Worm (Caenorhabditis elegans): ENCODE measurements around the gene F56D6.18.

ce11 chrIV:3876955-3877354 lies 34.8 kb downstream of the F56D6.18 start:
- TF ChIP-seq ztf-23 (GFP tag; IDR thresholded peaks at IDR 0.05) = no peak
- no peak for TF ChIP-seq cog-1 (tag; optimal IDR thresholded peaks at IDR 0.05)
- no peak for TF ChIP-seq klf-2 (GFP tag; conservative IDR thresholded peaks at IDR 0.05)
- TF ChIP-seq T22C8.4 (GFP tag; IDR thresholded peaks at IDR 0.05) = no peak
- TF ChIP-seq ref-1 (GFP tag; conservative IDR thresholded peaks at IDR 0.05) = no peak
- TF ChIP-seq med-1 (GFP tag; optimal IDR thresholded peaks at IDR 0.05; ENCODE audit: insufficient read depth) = no peak
- no peak for TF ChIP-seq ztf-29 (GFP tag; IDR thresholded peaks at IDR 0.05)
